Fruit fly (Drosophila melanogaster) whole organism, wandering third instar larva: ENCODE measurements around the gene APC4.
"Not testable (repeated sequence)": the region's sequence is repeated elsewhere in the genome, so short reads cannot be mapped to it uniquely, and the experiment has no call there.

Source experiments
- Dfd ChIP-seq: fragments of >200 bp; optimal IDR thresholded peaks from 2 replicates; lab custom pipeline; 2017; ENCODE audit warnings: missing biosample characterization, missing genetic modification characterization
- Hnf4 ChIP-seq: fragments of 200-800 bp; sonication (Bioruptor generic); optimal IDR thresholded peaks from 2 replicates; lab custom pipeline; 2016; ENCODE audit warnings: missing biosample characterization, mild to moderate bottlenecking, missing genetic modification characterization
- N ChIP-seq: fragments of >200 bp; optimal IDR thresholded peaks from 2 replicates; lab custom pipeline; 2018; ENCODE audit warnings: missing biosample characterization, missing external identifiers, missing genetic modification characterization
- lola ChIP-seq: fragments of >200 bp; optimal IDR thresholded peaks from 2 replicates; lab custom pipeline; 2017; ENCODE audit warnings: missing biosample characterization, missing genetic modification characterization
- psq ChIP-seq: fragments of 200-800 bp; sonication (Bioruptor generic); optimal IDR thresholded peaks from 3 replicates; lab custom pipeline; 2017; ENCODE audit warnings: missing biosample characterization, mild to moderate bottlenecking, missing genetic modification characterization, moderate library complexity

- not testable (repeated sequence) for TF ChIP-seq Hnf4, psq, Dfd, N, lola (GFP tag; lab: Kevin White, UChicago)
Observed at dm6 chrX:9086702-9087179, 4.0 kb downstream of the APC4 start, which contains the start of gene CG32706.
